Worm (Caenorhabditis elegans) whole organism, L2 larva: ENCODE results near the gene egl-46.

ENCODE experiments used
- nhr-11 ChIP-seq: fragments of 150-350 bp; optimal IDR thresholded peaks from 2 replicates; lab custom pipeline; 2014; ENCODE audit warnings: missing biosample characterization, missing genetic modification characterization
- nhr-6 ChIP-seq: fragments of 150-350 bp; optimal IDR thresholded peaks from 2 replicates; lab custom pipeline; 2014; ENCODE audit warnings: missing biosample characterization, missing genetic modification characterization
- sma-3 ChIP-seq: sonication (generic microtip); optimal IDR thresholded peaks from 2 replicates; lab custom pipeline; 2016; ENCODE audit warnings: missing genetic modification reagents, missing genetic modification characterization, missing compliant biosample characterization
- ztf-11 ChIP-seq: sonication (generic microtip); optimal IDR thresholded peaks from 2 replicates; lab custom pipeline; 2017; ENCODE audit warnings: missing biosample characterization, missing genetic modification characterization

ce11 chrV:6632925-6633324 lies 48.4 kb downstream of the egl-46 start, which contains the start of gene scd-2:
- TF ChIP-seq ztf-11 (no peak), nhr-6 (tag; lab: Kevin White, UChicago) (no peak), nhr-11 (tag; lab: Kevin White, UChicago) (no peak), sma-3 (no peak)
